Worm (Caenorhabditis elegans) whole organism, L4 larva: ENCODE measurements around the gene C46C11.3.

Experiments
- F10B5.3 ChIP-seq: sonication (generic microtip); optimal IDR thresholded peaks from 2 replicates; lab custom pipeline; 2016; ENCODE audit warnings: mild to moderate bottlenecking, missing genetic modification characterization, missing compliant biosample characterization
- F44E2.7 ChIP-seq: fragments of 200-800 bp; sonication (Bioruptor generic); IDR thresholded peaks from 2 replicates; pipeline ENCODE4 v2.1.2; 2022; ENCODE audit warnings: missing genetic modification characterization, missing compliant biosample characterization
- T20F7.1 ChIP-seq: fragments of 200-800 bp; sonication (Bioruptor generic); optimal IDR thresholded peaks from 2 replicates; lab custom pipeline; 2018; ENCODE audit warnings: mild to moderate bottlenecking, missing genetic modification characterization, missing compliant biosample characterization
- T26A8.4 ChIP-seq: fragments of 200-800 bp; sonication (Bioruptor generic); IDR thresholded peaks from 2 replicates; pipeline ENCODE4 v1.3.6; 2022; ENCODE audit warnings: missing genetic modification characterization, missing compliant biosample characterization
- Y105C5A.15 ChIP-seq: fragments of 200-800 bp; sonication (Bioruptor generic); IDR thresholded peaks from 2 replicates; pipeline ENCODE4 v1.3.6; 2022; ENCODE audit warnings: missing genetic modification characterization, missing compliant biosample characterization
- Y5F2A.4 ChIP-seq: fragments of 200-800 bp; sonication (Bioruptor generic); optimal IDR thresholded peaks from 2 replicates; lab custom pipeline; 2018; ENCODE audit warnings: mild to moderate bottlenecking, missing genetic modification characterization, missing compliant biosample characterization
- ZK337.2 ChIP-seq: fragments of 200-800 bp; sonication (Bioruptor generic); IDR thresholded peaks from 2 replicates; pipeline ENCODE4 v1.3.6; 2022; ENCODE audit warnings: missing genetic modification reagents, missing genetic modification characterization, missing compliant biosample characterization
- aha-1 ChIP-seq: fragments of 150-350 bp; peaks from one replicate; lab custom pipeline; 2014; ENCODE audit warnings: missing biosample characterization, missing genetic modification characterization
- aly-2 ChIP-seq: sonication (generic microtip); optimal IDR thresholded peaks from 2 replicates; lab custom pipeline; 2018; ENCODE audit warnings: missing biosample characterization, missing genetic modification characterization
- ama-1 ChIP-seq: fragments of 150-350 bp; optimal IDR thresholded peaks from 2 replicates; lab custom pipeline; 2014; ENCODE audit warnings: inconsistent platforms, mixed read lengths
- attf-4 ChIP-seq: sonication (generic microtip); optimal IDR thresholded peaks from 3 replicates; lab custom pipeline; 2017; ENCODE audit warnings: missing biosample characterization, missing genetic modification characterization
- ceh-28 ChIP-seq: fragments of 150-350 bp; optimal IDR thresholded peaks from 2 replicates; lab custom pipeline; 2014; ENCODE audit warnings: missing biosample characterization, missing genetic modification reagents, missing genetic modification characterization
- ceh-44 ChIP-seq: fragments of 200-800 bp; sonication (Bioruptor generic); IDR thresholded peaks from 2 replicates; pipeline ENCODE4 v1.3.6; 2022; ENCODE audit warnings: missing genetic modification reagents, missing genetic modification characterization, missing compliant biosample characterization
- ceh-62 ChIP-seq: sonication (generic microtip); optimal IDR thresholded peaks from 2 replicates; lab custom pipeline; 2017; ENCODE audit warnings: missing biosample characterization, missing genetic modification characterization
- cey-2 ChIP-seq: sonication (generic microtip); optimal IDR thresholded peaks from 3 replicates; lab custom pipeline; 2017; ENCODE audit warnings: missing genetic modification characterization, mild to moderate bottlenecking, missing compliant biosample characterization, antibody characterized with exemption, borderline replicate concordance; ENCODE audit not compliant: insufficient read depth
- daf-12 ChIP-seq: fragments of 150-350 bp; optimal IDR thresholded peaks from 2 replicates; lab custom pipeline; 2014; ENCODE audit warnings: missing biosample characterization, missing genetic modification reagents, missing genetic modification characterization
- daf-16 ChIP-seq, 3 experiments: sonication (generic microtip); optimal IDR thresholded peaks; 2 replicates each; lab custom pipeline; 2016 to 2017; ENCODE audit warnings: missing genetic modification characterization in 3 of 3, missing genetic modification reagents in 3 of 3, mild to moderate bottlenecking in 2 of 3, missing compliant biosample characterization in 2 of 3, missing biosample characterization in 1 of 3, moderate library complexity in 1 of 3
- daf-8 ChIP-seq: fragments of 200-800 bp; sonication (Bioruptor generic); IDR thresholded peaks from 2 replicates; pipeline ENCODE4 v1.3.6; 2022; ENCODE audit warnings: missing genetic modification characterization, missing compliant biosample characterization
- duxl-1 ChIP-seq: sonication (generic microtip); optimal IDR thresholded peaks from 2 replicates; lab custom pipeline; 2016; ENCODE audit warnings: mild to moderate bottlenecking, missing genetic modification characterization, moderate library complexity, missing compliant biosample characterization; ENCODE audit not compliant: poor library complexity
- egl-43 ChIP-seq: fragments of 200-800 bp; sonication (Bioruptor generic); IDR thresholded peaks from 2 replicates; pipeline ENCODE4 v1.3.6; 2022; ENCODE audit warnings: missing genetic modification reagents, missing genetic modification characterization, missing compliant biosample characterization
- fos-1 ChIP-seq: fragments of 150-350 bp; optimal IDR thresholded peaks from 2 replicates; lab custom pipeline; 2014; ENCODE audit warnings: missing biosample characterization, missing genetic modification characterization
- hif-1 ChIP-seq, 2 experiments: sonication (generic microtip); optimal IDR thresholded peaks; 2 replicates each; lab custom pipeline; 2016 to 2017; ENCODE audit warnings: missing compliant biosample characterization in 2 of 2, missing genetic modification characterization in 2 of 2, missing genetic modification reagents in 2 of 2, missing genotype in 2 of 2, mild to moderate bottlenecking in 1 of 2
- hlh-11 ChIP-seq: fragments of 200-800 bp; sonication (Bioruptor generic); optimal IDR thresholded peaks from 2 replicates; lab custom pipeline; 2018; ENCODE audit warnings: mild to moderate bottlenecking, missing genetic modification characterization, missing compliant biosample characterization
- hmg-1.1 ChIP-seq: fragments of 200-800 bp; sonication (Bioruptor generic); IDR thresholded peaks from 2 replicates; pipeline ENCODE4 v1.3.6; 2022; ENCODE audit warnings: missing genetic modification reagents, missing genetic modification characterization, missing compliant biosample characterization
- jun-1 ChIP-seq: fragments of 150-350 bp; optimal IDR thresholded peaks from 2 replicates; lab custom pipeline; 2014; ENCODE audit warnings: missing biosample characterization, missing genetic modification reagents, missing genetic modification characterization
- lim-7 ChIP-seq: fragments of 200-800 bp; sonication (Bioruptor generic); IDR thresholded peaks from 2 replicates; pipeline ENCODE4 v1.3.6; 2022; ENCODE audit warnings: missing genetic modification characterization, missing compliant biosample characterization
- lin-39 ChIP-seq: fragments of 150-350 bp; optimal IDR thresholded peaks from 2 replicates; lab custom pipeline; 2014; ENCODE audit warnings: missing biosample characterization, missing genetic modification reagents, missing genetic modification characterization
- lsy-2 ChIP-seq, 2 experiments: fragments of 150-350 bp in 1 of 2; sonication (generic microtip) in 1 of 2; optimal IDR thresholded peaks; 2 replicates each; lab custom pipeline; 2014 to 2017; ENCODE audit warnings: missing biosample characterization in 2 of 2, missing genetic modification characterization in 2 of 2
- madf-5 ChIP-seq, 2 experiments: fragments of 200-800 bp; sonication (Bioruptor generic); IDR thresholded peaks; 2 replicates each; pipeline ENCODE4 v1.3.6; 2022; ENCODE audit warnings: missing compliant biosample characterization in 2 of 2, missing genetic modification characterization in 2 of 2
- madf-9 ChIP-seq: fragments of 200-800 bp; sonication (Bioruptor generic); conservative IDR thresholded peaks from 2 replicates; pipeline ENCODE4 v1.3.6; 2022; ENCODE audit warnings: missing genetic modification reagents, missing genetic modification characterization, missing compliant biosample characterization
- mdl-1 ChIP-seq, 2 experiments: fragments of 150-350 bp in 1 of 2; sonication (generic microtip) in 1 of 2; optimal IDR thresholded peaks; 2 replicates each; lab custom pipeline; 2014 to 2017; ENCODE audit warnings: missing biosample characterization in 2 of 2, missing genetic modification characterization in 2 of 2
- mdt-29 ChIP-seq: fragments of 200-800 bp; sonication (Bioruptor generic); IDR thresholded peaks from 2 replicates; pipeline ENCODE4 v1.3.6; 2022; ENCODE audit warnings: missing genetic modification reagents, missing genetic modification characterization, missing compliant biosample characterization
- mes-2 ChIP-seq: sonication (generic microtip); optimal IDR thresholded peaks from 2 replicates; lab custom pipeline; 2016; ENCODE audit warnings: missing genotype, mild to moderate bottlenecking, missing genetic modification characterization, missing compliant biosample characterization; ENCODE audit not compliant: poor library complexity, severe bottlenecking
- nhr-102 ChIP-seq: sonication (generic microtip); optimal IDR thresholded peaks from 2 replicates; lab custom pipeline; 2016; ENCODE audit warnings: mild to moderate bottlenecking, missing genetic modification characterization, moderate library complexity, missing compliant biosample characterization
- nhr-111 ChIP-seq: fragments of 200-800 bp; sonication (Bioruptor generic); optimal IDR thresholded peaks from 2 replicates; lab custom pipeline; 2018; ENCODE audit warnings: mild to moderate bottlenecking, missing genetic modification characterization, missing compliant biosample characterization
- nhr-25 ChIP-seq: sonication (generic microtip); optimal IDR thresholded peaks from 2 replicates; lab custom pipeline; 2017; ENCODE audit warnings: missing genetic modification characterization, mild to moderate bottlenecking, missing compliant biosample characterization, antibody characterized with exemption, moderate library complexity, borderline replicate concordance; ENCODE audit not compliant: insufficient read depth
- nhr-48 ChIP-seq: sonication (generic microtip); optimal IDR thresholded peaks from 2 replicates; lab custom pipeline; 2016; ENCODE audit warnings: mild to moderate bottlenecking, missing genetic modification characterization, missing compliant biosample characterization
- nhr-6 ChIP-seq: fragments of 150-350 bp; optimal IDR thresholded peaks from 2 replicates; lab custom pipeline; 2014; ENCODE audit warnings: missing biosample characterization, missing genetic modification characterization
- nhr-76 ChIP-seq: fragments of 150-350 bp; optimal IDR thresholded peaks from 2 replicates; lab custom pipeline; 2014; ENCODE audit warnings: missing biosample characterization, missing genetic modification characterization
- pha-4 ChIP-seq, 2 experiments: fragments of 150-350 bp in 1 of 2; fragments of 200-800 bp in 1 of 2; sonication (Bioruptor generic) in 1 of 2; IDR thresholded peaks in 1 of 2; optimal IDR thresholded peaks in 1 of 2; 2 replicates each; pipeline versions ENCODE4 v1.3.6 to Lab custom; 2014 to 2022; ENCODE audit warnings: missing genetic modification characterization in 2 of 2, missing genetic modification reagents in 2 of 2, missing biosample characterization in 1 of 2, missing compliant biosample characterization in 1 of 2
- rbr-2 ChIP-seq: sonication (generic microtip); optimal IDR thresholded peaks from 2 replicates; lab custom pipeline; 2016; ENCODE audit warnings: missing genotype, missing genetic modification characterization, missing compliant biosample characterization
- saeg-2 ChIP-seq: fragments of 200-800 bp; sonication (Bioruptor generic); IDR thresholded peaks from 2 replicates; pipeline ENCODE4 v1.3.6; 2022; ENCODE audit warnings: missing genetic modification reagents, missing genetic modification characterization, missing compliant biosample characterization
- skn-1 ChIP-seq: fragments of 150-350 bp; optimal IDR thresholded peaks from 2 replicates; lab custom pipeline; 2014; ENCODE audit warnings: missing biosample characterization, missing genetic modification characterization
- spr-3 ChIP-seq: fragments of 200-800 bp; sonication (Bioruptor generic); optimal IDR thresholded peaks from 2 replicates; lab custom pipeline; 2018; ENCODE audit warnings: mild to moderate bottlenecking, missing genetic modification characterization, missing compliant biosample characterization
- unc-62 ChIP-seq, 3 experiments: fragments of 150-350 bp in 1 of 3; sonication (generic microtip); optimal IDR thresholded peaks in 2 of 3; peaks in 1 of 3; 1 replicate in 1 of 3; 2 replicates in 2 of 3; lab custom pipeline; 2014 to 2017; ENCODE audit warnings: missing biosample characterization in 3 of 3, missing genetic modification characterization in 3 of 3, missing genetic modification reagents in 3 of 3, missing genotype in 1 of 3
- vab-7 ChIP-seq: fragments of 200-800 bp; sonication (Bioruptor generic); IDR thresholded peaks from 2 replicates; pipeline ENCODE4 v1.3.6; 2022; ENCODE audit warnings: missing genetic modification reagents, missing genetic modification characterization, missing compliant biosample characterization
- zag-1 ChIP-seq: fragments of 150-350 bp; optimal IDR thresholded peaks from 2 replicates; lab custom pipeline; 2014; ENCODE audit warnings: missing biosample characterization, missing genetic modification characterization
- zfp-3 ChIP-seq: fragments of 200-800 bp; sonication (Bioruptor generic); conservative IDR thresholded peaks from 2 replicates; pipeline ENCODE4 v1.3.6; 2022; ENCODE audit warnings: missing genetic modification reagents, missing genetic modification characterization, missing compliant biosample characterization
- zip-2 ChIP-seq: fragments of 150-350 bp; optimal IDR thresholded peaks from 2 replicates; lab custom pipeline; 2014; ENCODE audit warnings: missing biosample characterization, missing genetic modification characterization

The C46C11.3 gene

DNA sequence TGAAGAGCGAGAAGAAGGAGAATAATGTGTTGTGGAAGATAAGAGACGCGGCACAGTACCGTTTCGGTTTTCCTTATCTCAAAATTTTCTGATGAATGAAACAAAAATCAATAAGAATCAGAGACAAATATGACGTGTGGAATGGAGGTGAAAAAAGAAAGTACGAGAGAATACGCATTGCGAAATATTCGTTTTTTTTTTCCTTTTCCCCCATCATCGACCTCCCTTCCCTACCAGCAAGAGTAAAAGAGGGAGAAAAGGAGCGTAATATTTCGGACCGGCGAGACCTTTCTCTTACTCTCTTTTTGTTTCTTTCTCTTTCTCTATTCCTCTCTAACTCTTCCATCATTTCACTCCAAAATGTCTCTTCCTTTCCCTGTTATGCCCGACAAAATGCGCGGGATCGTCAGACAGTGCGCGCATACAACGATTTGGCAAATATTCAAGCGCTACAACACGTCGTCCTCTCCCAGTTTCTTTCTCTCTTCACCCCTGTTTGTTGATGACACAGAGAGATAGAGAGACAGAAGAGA lies 40.2 kb downstream of the C46C11.3 start (continued):
- TF ChIP-seq fos-1 (no peak), T20F7.1 (GFP tag; lab: Kevin White, UChicago) (no peak), spr-3 (GFP tag; lab: Kevin White, UChicago) (no peak), hmg-1.1 (GFP tag; lab: Robert Waterston, UW) (peak; percentile 53; the same call in 1 of the 2 replicates), cey-2 (tag; lab: Kevin White, UChicago) (no peak), nhr-6 (tag; lab: Kevin White, UChicago) (peak; percentile 77), daf-12 (tag; lab: Kevin White, UChicago) (no peak), lsy-2 (tag; optimal IDR thresholded peaks at IDR 0.05; lab: Kevin White, UChicago) (peak; percentile 13 to 51), zfp-3 (GFP tag; lab: Robert Waterston, UW) (no peak), F10B5.3 (no peak), unc-62 (GFP tag; optimal IDR thresholded peaks at IDR 0.05 in 1 of 2; lab: Kevin White, UChicago) (peak in 1 of 2 experiments; percentile 81), unc-62 (tag; optimal IDR thresholded peaks at IDR 0.05; lab: Kevin White, UChicago) (no peak), nhr-76 (tag; lab: Kevin White, UChicago) (no peak), zip-2 (no peak), nhr-102 (no peak), duxl-1 (tag; lab: Kevin White, UChicago) (peak; percentile 11), nhr-25 (tag; lab: Kevin White, UChicago) (peak; percentile 62), madf-9 (no peak; the same call in 1 of the 2 replicates), jun-1 (tag; lab: Kevin White, UChicago) (no peak), F44E2.7 (no peak), skn-1 (tag; lab: Kevin White, UChicago) (no peak), lin-39 (tag; lab: Kevin White, UChicago) (no peak), hif-1 (tag; optimal IDR thresholded peaks at IDR 0.05; lab: Kevin White, UChicago) (peak in 1 of 2 experiments; percentile 23), nhr-48 (tag; lab: Kevin White, UChicago) (peak; percentile 40), rbr-2 (tag; lab: Kevin White, UChicago) (peak; percentile 26), vab-7 (GFP tag; lab: Robert Waterston, UW) (no peak), ama-1 (lab: Kevin White, UChicago) (no peak), egl-43 (GFP tag; lab: Robert Waterston, UW) (no peak), ZK337.2 (no peak), nhr-111 (no peak), saeg-2 (no peak), attf-4 (tag; lab: Kevin White, UChicago) (no peak), mdl-1 (tag; optimal IDR thresholded peaks at IDR 0.05; lab: Kevin White, UChicago) (no peak), Y105C5A.15 (GFP tag; lab: Robert Waterston, UW) (no peak), daf-16 (GFP tag; optimal IDR thresholded peaks at IDR 0.05; lab: Kevin White, UChicago) (no peak), daf-16 (tag; optimal IDR thresholded peaks at IDR 0.05; lab: Kevin White, UChicago) (peak; percentile 60), hlh-11 (tag; lab: Kevin White, UChicago) (peak; percentile 70), ceh-62 (no peak), ceh-28 (tag; lab: Kevin White, UChicago) (peak; percentile 46), T26A8.4 (GFP tag; lab: Robert Waterston, UW) (no peak), zag-1 (tag; lab: Kevin White, UChicago) (no peak), Y5F2A.4 (GFP tag; lab: Kevin White, UChicago) (no peak), pha-4 (GFP tag; IDR thresholded peaks at IDR 0.05; lab: Robert Waterston, UW) (no peak), pha-4 (tag; optimal IDR thresholded peaks at IDR 0.05; lab: Kevin White, UChicago) (peak; percentile 87), mdt-29 (GFP tag; lab: Robert Waterston, UW) (no peak), ceh-44 (GFP tag; lab: Robert Waterston, UW) (no peak), mes-2 (tag; lab: Kevin White, UChicago) (peak; percentile 24), lim-7 (GFP tag; lab: Robert Waterston, UW) (no peak), madf-5 (GFP tag; IDR thresholded peaks at IDR 0.05; lab: Robert Waterston, UW) (no peak), aha-1 (peak; percentile 91), aly-2 (tag; lab: Kevin White, UChicago) (no peak), daf-8 (GFP tag; lab: Robert Waterston, UW) (no peak)
